Comparison of ENCODE assay signal across 1 fruit fly cellular context in genomic region chr3R:14576692-14577646, dm6.
A peak's percentile ranks its signal among the peaks of the same experiment; 100 is the strongest.
TF ChIP-seq lines count a peak whose summit lies in the region.

Gene stumps, plus strand, starts transcription at chr3R:14577217.

TF ChIP-seq in whole organism, embryonic, 481 proteins besides CTCF, POLR2A, EP300 and RAD21 (continued from another document):
- TF ChIP-seq so (GFP tag; IDR thresholded peaks at IDR 0.05; lab: Robert Waterston, UW) (peak; percentile 72; the same call in 2 of the 3 replicates), CG8089 (GFP tag; optimal IDR thresholded peaks at IDR 0.05; lab: Kevin White, UChicago) (no peak), CG4360 (GFP tag; IDR thresholded peaks at IDR 0.05; lab: Robert Waterston, UW) (peak; percentile 89), CG11085 (GFP tag; IDR thresholded peaks at IDR 0.05; lab: Robert Waterston, UW) (no peak), CG10209 (GFP tag; optimal IDR thresholded peaks at IDR 0.05; lab: Kevin White, UChicago) (no peak), lab (GFP tag; optimal IDR thresholded peaks at IDR 0.05; lab: Kevin White, UChicago) (no peak), CG13775 (GFP tag; optimal IDR thresholded peaks at IDR 0.05; lab: Kevin White, UChicago) (no peak), sens (GFP tag; lab: Kevin White, UChicago) (peak; percentile 46), hkb (optimal IDR thresholded peaks at IDR 0.05; lab: Kevin White, UChicago) (no peak), hkb (GFP tag; IDR thresholded peaks at IDR 0.05; lab: Robert Waterston, UW) (peak; percentile 28; the same call in 1 of the 2 replicates), Jarid2 (GFP tag; optimal IDR thresholded peaks at IDR 0.05; lab: Kevin White, UChicago) (peak; percentile 32), Sry-δ (GFP tag; optimal IDR thresholded peaks at IDR 0.05; lab: Kevin White, UChicago) (no peak), Lpt (GFP tag; optimal IDR thresholded peaks at IDR 0.05; lab: Kevin White, UChicago) (no peak), CG8359 (GFP tag; optimal IDR thresholded peaks at IDR 0.05; lab: Kevin White, UChicago; ENCODE audit: borderline replicate concordance) (no peak), sens-2 (GFP tag; IDR thresholded peaks at IDR 0.05; lab: Robert Waterston, UW) (peak; percentile 31; the same call in 1 of the 2 replicates), Lhr (GFP tag; optimal IDR thresholded peaks at IDR 0.05; lab: Kevin White, UChicago) (no peak), CG11695 (GFP tag; IDR thresholded peaks at IDR 0.05; lab: Robert Waterston, UW) (no peak), Nf-YB (GFP tag; optimal IDR thresholded peaks at IDR 0.05; lab: Kevin White, UChicago) (peak; percentile 23), eve (GFP tag; optimal IDR thresholded peaks at IDR 0.05; lab: Kevin White, UChicago) (no peak), pan (optimal IDR thresholded peaks at IDR 0.05; lab: Kevin White, UChicago) (no peak), pan (GFP tag; optimal IDR thresholded peaks at IDR 0.05 in 1 of 2, IDR thresholded peaks at IDR 0.05 in 1 of 2) (no peak), vvl (GFP tag; IDR thresholded peaks at IDR 0.05; lab: Robert Waterston, UW) (peak; percentile 55; the same call in 1 of the 2 replicates), CG1529 (GFP tag; optimal IDR thresholded peaks at IDR 0.05; lab: Kevin White, UChicago) (no peak), sima (GFP tag; optimal IDR thresholded peaks at IDR 0.05; lab: Kevin White, UChicago) (no peak), MTF-1 (GFP tag; optimal IDR thresholded peaks at IDR 0.05; lab: Kevin White, UChicago; ENCODE audit: borderline replicate concordance) (no peak), CG13894 (tag; optimal IDR thresholded peaks at IDR 0.05; lab: Kevin White, UChicago) (no peak), Trl (optimal IDR thresholded peaks at IDR 0.05; lab: Kevin White, UChicago) (peak; percentile 61), Trl (GFP tag; optimal IDR thresholded peaks at IDR 0.05; lab: Kevin White, UChicago) (no peak), Atf6 (GFP tag; IDR thresholded peaks at IDR 0.05; lab: Robert Waterston, UW) (no peak), CG7271 (tag; optimal IDR thresholded peaks at IDR 0.05; lab: Kevin White, UChicago) (no peak), Sox100B (GFP tag; optimal IDR thresholded peaks at IDR 0.05; lab: Kevin White, UChicago) (peak; percentile 20), salm (tag; optimal IDR thresholded peaks at IDR 0.05; lab: Kevin White, UChicago) (no peak), Dll (GFP tag; IDR thresholded peaks at IDR 0.05; lab: Robert Waterston, UW; ENCODE audit: partially characterized antibody) (0 out of 4 replicates have a peak, but pooled peaks have one; percentile 24), org-1 (GFP tag; optimal IDR thresholded peaks at IDR 0.05; lab: Kevin White, UChicago) (no peak), abd-A (tag; optimal IDR thresholded peaks at IDR 0.05; lab: Kevin White, UChicago) (peak; percentile 86), gt (GFP tag; IDR thresholded peaks at IDR 0.05; lab: Robert Waterston, UW) (no peak), CG10366 (GFP tag; IDR thresholded peaks at IDR 0.05; lab: Robert Waterston, UW) (no peak), Chrac-16 (GFP tag; optimal IDR thresholded peaks at IDR 0.05; lab: Kevin White, UChicago) (no peak), grn (GFP tag; optimal IDR thresholded peaks at IDR 0.05; lab: Kevin White, UChicago) (peak; percentile 53), CG15269 (tag; optimal IDR thresholded peaks at IDR 0.05; lab: Kevin White, UChicago) (no peak), CG3281 (GFP tag; optimal IDR thresholded peaks at IDR 0.05; lab: Kevin White, UChicago) (no peak), Atf3 (GFP tag; optimal IDR thresholded peaks at IDR 0.05; lab: Kevin White, UChicago) (no peak), Hr78 (GFP tag; optimal IDR thresholded peaks at IDR 0.05; lab: Kevin White, UChicago) (no peak), CG18764 (GFP tag; optimal IDR thresholded peaks at IDR 0.05; lab: Kevin White, UChicago) (no peak), schlank (tag; optimal IDR thresholded peaks at IDR 0.05; lab: Kevin White, UChicago) (no peak), Oaz (GFP tag; IDR thresholded peaks at IDR 0.05; lab: Robert Waterston, UW) (no peak), fd3F (GFP tag; optimal IDR thresholded peaks at IDR 0.05; lab: Kevin White, UChicago) (no peak), her (GFP tag; optimal IDR thresholded peaks at IDR 0.05; lab: Kevin White, UChicago) (no peak), zen (tag; optimal IDR thresholded peaks at IDR 0.05; lab: Kevin White, UChicago) (no peak), CG15601 (tag; optimal IDR thresholded peaks at IDR 0.05; lab: Kevin White, UChicago) (no peak), CG8765 (GFP tag; IDR thresholded peaks at IDR 0.05; lab: Robert Waterston, UW) (no peak), CG11456 (GFP tag; IDR thresholded peaks at IDR 0.05; lab: Robert Waterston, UW) (no peak), HmgZ (tag; optimal IDR thresholded peaks at IDR 0.05; lab: Kevin White, UChicago) (no peak), Hey (tag; optimal IDR thresholded peaks at IDR 0.05; lab: Kevin White, UChicago) (no peak), CG10431 (GFP tag; optimal IDR thresholded peaks at IDR 0.05; lab: Kevin White, UChicago) (peak; percentile 25), CG3847 (GFP tag; IDR thresholded peaks at IDR 0.05; lab: Robert Waterston, UW) (no peak), tap (tag; optimal IDR thresholded peaks at IDR 0.05; lab: Kevin White, UChicago) (peak; percentile 14), Adf1 (GFP tag; IDR thresholded peaks at IDR 0.05; lab: Robert Waterston, UW) (peak; percentile 80), CG8290 (GFP tag; optimal IDR thresholded peaks at IDR 0.05; lab: Kevin White, UChicago) (peak; percentile 0), CG8290 (tag; optimal IDR thresholded peaks at IDR 0.05; lab: Kevin White, UChicago) (no peak), CG13123 (GFP tag; optimal IDR thresholded peaks at IDR 0.05; lab: Kevin White, UChicago) (no peak), cad (GFP tag; optimal IDR thresholded peaks at IDR 0.05; lab: Kevin White, UChicago) (no peak), CG17359 (tag; optimal IDR thresholded peaks at IDR 0.05; lab: Kevin White, UChicago) (no peak), Ada2b (GFP tag; IDR thresholded peaks at IDR 0.05; lab: Robert Waterston, UW) (no peak), sna (GFP tag; IDR thresholded peaks at IDR 0.05; lab: Robert Waterston, UW; ENCODE audit: partially characterized antibody) (no peak), CG11560 (tag; IDR thresholded peaks at IDR 0.05; lab: Robert Waterston, UW) (no peak), Blimp-1 (GFP tag; optimal IDR thresholded peaks at IDR 0.05; lab: Kevin White, UChicago) (no peak), CG11696 (GFP tag; IDR thresholded peaks at IDR 0.05; lab: Robert Waterston, UW) (no peak), CG1792 (GFP tag; optimal IDR thresholded peaks at IDR 0.05; lab: Kevin White, UChicago) (peak; percentile 16), CG7786 (GFP tag; optimal IDR thresholded peaks at IDR 0.05; lab: Kevin White, UChicago) (no peak), zen2 (GFP tag; IDR thresholded peaks at IDR 0.05; lab: Robert Waterston, UW; ENCODE audit: partially characterized antibody) (no peak), sc (optimal IDR thresholded peaks at IDR 0.05; lab: Kevin White, UChicago) (no peak), sc (GFP tag; optimal IDR thresholded peaks at IDR 0.05; lab: Kevin White, UChicago) (no peak), disco-r (GFP tag; optimal IDR thresholded peaks at IDR 0.05; lab: Kevin White, UChicago) (no peak), CG6813 (GFP tag; optimal IDR thresholded peaks at IDR 0.05; lab: Kevin White, UChicago) (no peak), esg (GFP tag; conservative IDR thresholded peaks at IDR 0.05; lab: Robert Waterston, UW) (no peak), gem (tag; optimal IDR thresholded peaks at IDR 0.05; lab: Kevin White, UChicago) (no peak), MESR4 (GFP tag; optimal IDR thresholded peaks at IDR 0.05; lab: Kevin White, UChicago) (no peak), jing (GFP tag; optimal IDR thresholded peaks at IDR 0.05; lab: Kevin White, UChicago) (no peak), CG4282 (GFP tag; optimal IDR thresholded peaks at IDR 0.05; lab: Kevin White, UChicago) (no peak), CG34422 (GFP tag; IDR thresholded peaks at IDR 0.05; lab: Robert Waterston, UW) (peak; percentile 28; the same call in 1 of the 3 replicates), maf-S (GFP tag; optimal IDR thresholded peaks at IDR 0.05; lab: Kevin White, UChicago) (no peak), Abd-B (GFP tag; optimal IDR thresholded peaks at IDR 0.05; lab: Kevin White, UChicago) (no peak), CG7556 (GFP tag; optimal IDR thresholded peaks at IDR 0.05; lab: Kevin White, UChicago) (no peak), CG11093 (GFP tag; IDR thresholded peaks at IDR 0.05; lab: Robert Waterston, UW) (no peak), CG2199 (GFP tag; IDR thresholded peaks at IDR 0.05; lab: Robert Waterston, UW) (peak; percentile 70; the same call in 2 of the 3 replicates), CG17385 (GFP tag; optimal IDR thresholded peaks at IDR 0.05; lab: Kevin White, UChicago) (no peak), CG9817 (tag; optimal IDR thresholded peaks at IDR 0.05; lab: Kevin White, UChicago) (no peak), kni (GFP tag; optimal IDR thresholded peaks at IDR 0.05; lab: Kevin White, UChicago) (peak; percentile 85), tll (GFP tag; optimal IDR thresholded peaks at IDR 0.05; lab: Kevin White, UChicago) (no peak), inv (GFP tag; IDR thresholded peaks at IDR 0.05; lab: Robert Waterston, UW; ENCODE audit: partially characterized antibody) (no peak), fru (optimal IDR thresholded peaks at IDR 0.05; lab: Kevin White, UChicago) (no peak), Doc2 (GFP tag; IDR thresholded peaks at IDR 0.05; lab: Robert Waterston, UW) (no peak), chinmo (GFP tag; IDR thresholded peaks at IDR 0.05; lab: Robert Waterston, UW; ENCODE audit: partially characterized antibody) (no peak), sqz (GFP tag; optimal IDR thresholded peaks at IDR 0.05; lab: Kevin White, UChicago) (peak; percentile 35), Dp (GFP tag; optimal IDR thresholded peaks at IDR 0.05; lab: Kevin White, UChicago) (peak; percentile 24), CG33213 (GFP tag; optimal IDR thresholded peaks at IDR 0.05; lab: Kevin White, UChicago) (no peak), Hr3 (GFP tag; optimal IDR thresholded peaks at IDR 0.05; lab: Kevin White, UChicago) (no peak), lbe (GFP tag; optimal IDR thresholded peaks at IDR 0.05; lab: Kevin White, UChicago) (no peak), rib (GFP tag; IDR thresholded peaks at IDR 0.05; lab: Robert Waterston, UW) (no peak), HLHmδ (GFP tag; optimal IDR thresholded peaks at IDR 0.05; lab: Kevin White, UChicago) (no peak), Gsc (GFP tag; IDR thresholded peaks at IDR 0.05; lab: Robert Waterston, UW) (no peak), nom (GFP tag; optimal IDR thresholded peaks at IDR 0.05; lab: Kevin White, UChicago) (no peak), D19A (tag; optimal IDR thresholded peaks at IDR 0.05; lab: Kevin White, UChicago) (no peak), otp (GFP tag; IDR thresholded peaks at IDR 0.05; lab: Robert Waterston, UW) (no peak), Deaf1 (tag; optimal IDR thresholded peaks at IDR 0.05; lab: Kevin White, UChicago) (peak; percentile 84), Hmr (GFP tag; optimal IDR thresholded peaks at IDR 0.05; lab: Kevin White, UChicago) (no peak), cg (GFP tag; optimal IDR thresholded peaks at IDR 0.05; lab: Kevin White, UChicago) (peak; percentile 72), Dip2 (GFP tag; IDR thresholded peaks at IDR 0.05; lab: Robert Waterston, UW) (peak; percentile 32; the same call in 1 of the 2 replicates), amos (GFP tag; IDR thresholded peaks at IDR 0.05; lab: Robert Waterston, UW; ENCODE audit: partially characterized antibody) (no peak), CG12769 (tag; optimal IDR thresholded peaks at IDR 0.05; lab: Kevin White, UChicago) (peak; percentile 78), bsh (GFP tag; optimal IDR thresholded peaks at IDR 0.05; lab: Kevin White, UChicago) (no peak), Ets97D (GFP tag; optimal IDR thresholded peaks at IDR 0.05; lab: Kevin White, UChicago) (no peak), Mrtf (GFP tag; IDR thresholded peaks at IDR 0.05; lab: Robert Waterston, UW) (no peak), bbx (GFP tag; IDR thresholded peaks at IDR 0.05; lab: Robert Waterston, UW; ENCODE audit: partially characterized antibody) (0 out of 2 replicates have a peak, but pooled peaks have one; percentile 7), Opbp (GFP tag; IDR thresholded peaks at IDR 0.05; lab: Robert Waterston, UW; ENCODE audit: partially characterized antibody) (0 out of 3 replicates have a peak, but pooled peaks have one; percentile 10), CG13624 (GFP tag; optimal IDR thresholded peaks at IDR 0.05; lab: Kevin White, UChicago) (no peak), Antp (GFP tag; optimal IDR thresholded peaks at IDR 0.05; lab: Kevin White, UChicago) (no peak), fd64A (GFP tag; optimal IDR thresholded peaks at IDR 0.05; lab: Kevin White, UChicago) (peak; percentile 0), ci (GFP tag; IDR thresholded peaks at IDR 0.05; lab: Robert Waterston, UW) (peak; percentile 18; the same call in 2 of the 3 replicates), CG32767 (GFP tag; IDR thresholded peaks at IDR 0.05; lab: Robert Waterston, UW) (0 out of 2 replicates have a peak, but pooled peaks have one; percentile 27), nmo (GFP tag; optimal IDR thresholded peaks at IDR 0.05; lab: Kevin White, UChicago) (no peak), trh (GFP tag; optimal IDR thresholded peaks at IDR 0.05; lab: Kevin White, UChicago) (no peak), CoRest (tag; optimal IDR thresholded peaks at IDR 0.05; lab: Kevin White, UChicago) (no peak), Med (GFP tag; lab: Kevin White, UChicago) (peak; percentile 73), crol (GFP tag; IDR thresholded peaks at IDR 0.05; lab: Robert Waterston, UW) (peak; percentile 84), CG10565 (GFP tag; optimal IDR thresholded peaks at IDR 0.05; lab: Kevin White, UChicago) (no peak)
